Fruit fly (Drosophila melanogaster): ENCODE measurements around the gene CG12111.

CG12111 gene

DNA sequence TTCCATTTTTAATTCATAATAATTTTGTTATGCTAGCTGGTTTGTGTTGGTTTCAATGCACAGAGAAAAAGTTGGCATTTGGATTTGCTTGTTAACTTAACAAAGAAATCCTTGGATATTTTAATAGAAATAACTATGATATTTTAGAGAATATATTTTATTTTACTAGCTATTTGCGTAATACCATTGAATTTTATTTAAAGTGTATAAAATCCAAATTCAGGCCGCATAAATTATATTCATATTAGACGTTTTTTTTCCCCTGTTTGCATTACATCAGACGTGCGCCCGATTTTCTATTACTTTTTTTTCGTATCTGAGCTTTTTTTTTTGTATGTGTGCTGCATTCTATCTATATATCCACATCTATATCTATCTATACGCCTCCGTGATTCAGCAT lies 36.0 kb downstream of the CG12111 start:
- TF ChIP-seq D1 (tag; optimal IDR thresholded peaks at IDR 0.05), result no peak
- TF ChIP-seq gl (tag; optimal IDR thresholded peaks at IDR 0.05), result no peak
- no peak for TF ChIP-seq Pif1B (GFP tag; optimal IDR thresholded peaks at IDR 0.05)
- TF ChIP-seq fd96Ca (GFP tag; IDR thresholded peaks at IDR 0.05), result no peak
- no peak for TF ChIP-seq CG4496 (GFP tag; IDR thresholded peaks at IDR 0.05)
- no peak for TF ChIP-seq CG13204 (GFP tag; optimal IDR thresholded peaks at IDR 0.05)
- no peak for TF ChIP-seq CG34367 (tag; optimal IDR thresholded peaks at IDR 0.05)
- TF ChIP-seq Snoo (tag; optimal IDR thresholded peaks at IDR 0.05), result no peak
- TF ChIP-seq rn (GFP tag; IDR thresholded peaks at IDR 0.05), result no peak
- no peak for TF ChIP-seq CG10348 (GFP tag; IDR thresholded peaks at IDR 0.05)
- peak; percentile 9; the same call in 1 of the 2 replicates for TF ChIP-seq CG12605 (GFP tag; IDR thresholded peaks at IDR 0.05)
- TF ChIP-seq Ets98B (GFP tag; IDR thresholded peaks at IDR 0.05), result peak; percentile 42; the same call in 1 of the 2 replicates
- TF ChIP-seq CG8301 (tag; optimal IDR thresholded peaks at IDR 0.05), result no peak
- no peak for TF ChIP-seq Pif1A (GFP tag; optimal IDR thresholded peaks at IDR 0.05)
- no peak for TF ChIP-seq CG14655 (GFP tag; optimal IDR thresholded peaks at IDR 0.05)
- TF ChIP-seq CG8159 (tag; optimal IDR thresholded peaks at IDR 0.05), result no peak
- TF ChIP-seq EcR (GFP tag; optimal IDR thresholded peaks at IDR 0.05), result no peak
- no peak for TF ChIP-seq CG17806 (tag; optimal IDR thresholded peaks at IDR 0.05)
- TF ChIP-seq CG9948 (tag; optimal IDR thresholded peaks at IDR 0.05), result no peak
- peak; percentile 61; the same call in 1 of the 2 replicates for TF ChIP-seq CG32121 (GFP tag; IDR thresholded peaks at IDR 0.05)
- TF ChIP-seq CG15710 (tag; optimal IDR thresholded peaks at IDR 0.05), result no peak

DNA sequence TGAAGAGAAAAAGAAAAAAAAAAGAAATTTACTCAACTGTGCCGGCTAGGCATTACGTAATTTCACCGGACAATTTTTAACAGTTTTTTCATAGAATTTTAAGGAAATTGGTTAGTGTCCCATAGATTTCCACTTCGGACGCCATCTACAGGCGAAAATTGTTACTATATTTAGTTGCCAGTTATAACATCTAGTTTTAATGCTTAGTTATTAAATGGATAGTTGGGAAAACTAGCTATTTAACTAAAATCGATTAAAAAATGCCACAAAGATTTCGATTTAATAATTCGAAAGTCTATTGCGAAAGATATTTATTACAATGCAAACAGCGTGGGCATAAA lies 36.5 kb downstream of the CG12111 start:
- TF ChIP-seq CG8159 (tag; optimal IDR thresholded peaks at IDR 0.05), result no peak
- no peak for TF ChIP-seq CG8301 (tag; optimal IDR thresholded peaks at IDR 0.05)
- TF ChIP-seq fd96Ca (GFP tag; IDR thresholded peaks at IDR 0.05), result no peak
- no peak for TF ChIP-seq CG4496 (GFP tag; IDR thresholded peaks at IDR 0.05)
- TF ChIP-seq Pif1B (GFP tag; optimal IDR thresholded peaks at IDR 0.05), result no peak
- TF ChIP-seq CG10348 (GFP tag; IDR thresholded peaks at IDR 0.05), result no peak
- TF ChIP-seq CG14655 (GFP tag; optimal IDR thresholded peaks at IDR 0.05), result no peak
- TF ChIP-seq CG13204 (GFP tag; optimal IDR thresholded peaks at IDR 0.05), result no peak
- TF ChIP-seq CG34367 (tag; optimal IDR thresholded peaks at IDR 0.05), result no peak

DNA sequence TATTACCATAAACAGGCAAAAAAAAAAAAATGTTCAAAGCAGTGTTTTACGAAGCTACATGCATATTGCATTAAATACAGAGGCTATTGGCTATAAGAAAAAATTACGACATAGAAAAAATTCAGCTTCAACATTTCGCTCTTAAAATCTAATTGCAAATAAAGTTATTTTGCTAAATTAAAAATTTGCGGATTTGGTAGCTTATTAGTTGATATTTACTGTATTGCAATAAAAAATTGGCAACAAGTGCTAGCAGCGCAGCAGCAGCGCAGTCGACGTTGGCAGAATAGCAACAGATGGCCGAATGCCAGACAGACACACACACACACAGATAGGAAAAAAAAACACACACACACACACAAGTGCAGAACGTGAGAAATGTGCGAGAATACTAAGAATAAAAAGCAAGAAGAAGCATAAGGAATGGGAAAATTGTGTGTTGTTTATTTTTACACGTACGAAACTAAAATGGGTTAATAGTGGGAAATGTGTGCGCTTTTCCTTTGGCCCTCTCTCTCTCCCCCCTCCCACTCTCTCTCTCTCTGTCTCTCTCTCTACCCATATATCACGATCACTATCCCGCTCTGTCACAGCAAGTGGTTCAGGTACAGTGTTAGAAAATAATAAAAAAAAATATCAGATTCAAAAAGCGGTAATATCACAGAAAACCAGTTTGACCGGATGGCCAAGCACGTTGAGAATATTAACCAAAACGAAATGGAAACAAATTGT lies 37.0 kb downstream of the CG12111 start:
- TF ChIP-seq Ets98B (GFP tag; IDR thresholded peaks at IDR 0.05) (peak; percentile 90), CG15710 (tag; optimal IDR thresholded peaks at IDR 0.05) (no peak), gl (tag; optimal IDR thresholded peaks at IDR 0.05) (no peak), CG17806 (tag; optimal IDR thresholded peaks at IDR 0.05) (peak; percentile 3), fd96Ca (GFP tag; IDR thresholded peaks at IDR 0.05) (peak; percentile 17; the same call in 1 of the 3 replicates), CG4496 (GFP tag; IDR thresholded peaks at IDR 0.05) (peak; percentile 91), CG10348 (GFP tag; IDR thresholded peaks at IDR 0.05) (no peak), EcR (GFP tag; optimal IDR thresholded peaks at IDR 0.05) (no peak), CG12605 (GFP tag; IDR thresholded peaks at IDR 0.05) (peak; percentile 67), CG8301 (tag; optimal IDR thresholded peaks at IDR 0.05) (peak; percentile 74), D1 (tag; optimal IDR thresholded peaks at IDR 0.05) (no peak), CG32121 (GFP tag; IDR thresholded peaks at IDR 0.05) (peak; percentile 92), Pif1A (GFP tag; optimal IDR thresholded peaks at IDR 0.05) (peak; percentile 1), CG14655 (GFP tag; optimal IDR thresholded peaks at IDR 0.05) (peak; percentile 72), rn (GFP tag; IDR thresholded peaks at IDR 0.05) (peak; percentile 72; the same call in 1 of the 2 replicates), CG9948 (tag; optimal IDR thresholded peaks at IDR 0.05) (no peak), Snoo (tag; optimal IDR thresholded peaks at IDR 0.05) (no peak), Pif1B (GFP tag; optimal IDR thresholded peaks at IDR 0.05) (no peak), CG34367 (tag; optimal IDR thresholded peaks at IDR 0.05) (no peak), CG13204 (GFP tag; optimal IDR thresholded peaks at IDR 0.05) (no peak), CG8159 (tag; optimal IDR thresholded peaks at IDR 0.05) (no peak)

DNA sequence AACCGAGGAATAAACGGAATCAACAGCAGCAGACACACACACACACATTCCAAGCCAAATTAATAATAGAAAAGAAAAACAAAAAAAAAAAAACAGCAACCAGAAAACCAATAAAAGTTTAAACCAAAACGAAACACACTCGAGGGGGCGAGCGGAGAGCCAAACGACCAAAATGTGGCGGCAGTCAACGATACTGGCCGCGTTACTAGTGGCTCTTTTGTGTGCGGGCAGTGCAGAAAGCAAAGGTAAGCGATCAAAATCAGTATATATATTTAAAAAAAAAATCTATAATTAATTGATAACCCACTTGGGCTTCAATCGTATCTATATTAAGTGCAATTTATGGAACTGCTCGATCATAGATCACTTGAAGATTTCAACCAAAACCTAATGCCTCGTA lies 39.0 kb downstream of the CG12111 start:
- TF ChIP-seq Ets98B (GFP tag; IDR thresholded peaks at IDR 0.05) (peak; percentile 13; the same call in 1 of the 2 replicates), CG8159 (tag; optimal IDR thresholded peaks at IDR 0.05) (no peak), EcR (GFP tag; optimal IDR thresholded peaks at IDR 0.05) (no peak), D1 (tag; optimal IDR thresholded peaks at IDR 0.05) (no peak), CG10348 (GFP tag; IDR thresholded peaks at IDR 0.05) (no peak)

DNA sequence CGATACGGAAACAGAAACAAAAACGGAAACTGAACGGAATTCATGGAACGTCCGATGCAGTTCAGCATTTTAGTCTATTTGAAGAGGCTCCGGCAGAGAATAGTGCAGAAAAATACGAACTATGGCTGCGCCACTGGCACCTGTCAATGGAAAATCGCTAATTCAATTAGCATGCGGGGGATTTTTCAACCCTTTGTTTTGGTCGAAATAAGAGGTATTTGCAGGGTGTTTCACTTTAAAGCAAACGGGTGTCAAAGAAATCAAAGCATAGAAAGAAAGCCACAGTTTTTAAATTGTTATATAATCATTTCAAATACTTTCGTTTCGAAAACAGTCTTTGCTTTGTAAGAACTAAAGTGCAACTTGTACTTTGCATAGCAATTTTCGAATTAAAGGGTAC lies 41.1 kb downstream of the CG12111 start, which contains the start of gene PIP82:
PIP82 (minus strand) TSS at position 101 of the 400 bp plus-strand sequence.
- TF ChIP-seq D1 (tag; optimal IDR thresholded peaks at IDR 0.05) (no peak), CG17806 (tag; optimal IDR thresholded peaks at IDR 0.05) (no peak)

DNA sequence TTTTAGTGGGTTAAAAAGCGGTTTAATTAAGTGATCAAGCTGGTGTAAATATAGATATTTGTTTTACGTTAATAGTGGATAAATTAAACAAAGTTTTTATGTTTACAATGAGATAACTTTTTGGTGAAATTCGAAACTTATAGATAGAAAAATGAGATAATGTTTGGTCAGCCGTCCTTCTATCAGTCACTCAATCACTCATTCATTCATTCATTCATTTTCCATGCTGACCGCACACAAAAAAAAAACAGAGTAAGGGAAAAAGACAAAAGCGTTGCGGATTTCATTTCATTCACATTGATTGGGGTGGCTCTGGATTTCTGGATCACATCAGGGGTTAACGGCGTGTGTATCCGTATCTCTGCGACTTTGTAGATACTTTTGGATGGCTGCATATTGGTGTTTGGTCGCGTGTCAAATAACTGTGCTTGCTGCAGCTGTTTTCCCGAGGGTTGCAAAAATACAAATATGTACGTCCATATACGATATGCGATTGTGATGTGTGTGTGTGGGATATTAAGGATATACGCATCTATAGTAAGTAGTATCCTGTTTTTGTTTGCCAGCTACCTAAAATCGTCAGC lies 47.1 kb downstream of the CG12111 start:
- TF ChIP-seq fd96Ca (GFP tag; IDR thresholded peaks at IDR 0.05) (no peak), CG8159 (tag; optimal IDR thresholded peaks at IDR 0.05) (no peak), Pif1B (GFP tag; optimal IDR thresholded peaks at IDR 0.05) (no peak), Pif1A (GFP tag; optimal IDR thresholded peaks at IDR 0.05) (no peak), CG14655 (GFP tag; optimal IDR thresholded peaks at IDR 0.05) (no peak), rn (GFP tag; IDR thresholded peaks at IDR 0.05) (no peak), CG9948 (tag; optimal IDR thresholded peaks at IDR 0.05) (no peak), CG17806 (tag; optimal IDR thresholded peaks at IDR 0.05) (no peak), CG4496 (GFP tag; IDR thresholded peaks at IDR 0.05) (no peak)
